Fruit fly (Drosophila melanogaster) whole organism, adult: ENCODE data around the gene bdwf.

Source experiments
- CG11617 ChIP-seq: fragments of 200-800 bp; sonication (Bioruptor generic); optimal IDR thresholded peaks from 2 replicates; lab custom pipeline; 2017; ENCODE audit warnings: mild to moderate bottlenecking, missing biosample characterization, missing genetic modification reagents, missing genetic modification characterization
- CG14711 ChIP-seq: fragments of 200-800 bp; sonication (Bioruptor generic); optimal IDR thresholded peaks from 2 replicates; lab custom pipeline; 2018; ENCODE audit warnings: missing biosample characterization, mild to moderate bottlenecking, missing genetic modification characterization, moderate library complexity
- CG1620 ChIP-seq: fragments of 200-800 bp; sonication (Bioruptor generic); optimal IDR thresholded peaks from 2 replicates; lab custom pipeline; 2016; ENCODE audit warnings: missing biosample characterization, missing genetic modification characterization
- CG33017 ChIP-seq: fragments of 200-800 bp; sonication (Bioruptor generic); optimal IDR thresholded peaks from 2 replicates; lab custom pipeline; 2018; ENCODE audit warnings: missing biosample characterization, mild to moderate bottlenecking, missing genetic modification characterization, moderate library complexity
- CG5204 ChIP-seq: fragments of 200-800 bp; sonication (Bioruptor generic); optimal IDR thresholded peaks from 2 replicates; lab custom pipeline; 2016; ENCODE audit warnings: missing biosample characterization, missing genetic modification characterization
- CG7045 ChIP-seq: fragments of 200-800 bp; sonication (Bioruptor generic); optimal IDR thresholded peaks from 2 replicates; lab custom pipeline; 2017; ENCODE audit warnings: missing biosample characterization, mild to moderate bottlenecking, missing genetic modification characterization
- Clk ChIP-seq: fragments of 200-800 bp; sonication (Bioruptor generic); optimal IDR thresholded peaks from 2 replicates; lab custom pipeline; 2017; ENCODE audit warnings: missing biosample characterization, missing genetic modification characterization
- Crg-1 ChIP-seq: fragments of 200-800 bp; sonication (Bioruptor generic); optimal IDR thresholded peaks from 2 replicates; lab custom pipeline; 2016; ENCODE audit warnings: missing biosample characterization, missing genetic modification characterization
- Hr96 ChIP-seq: fragments of 200-800 bp; sonication (Bioruptor generic); optimal IDR thresholded peaks from 2 replicates; lab custom pipeline; 2016; ENCODE audit warnings: missing biosample characterization, missing genetic modification characterization
- cnc ChIP-seq, 2 experiments: fragments of >200 bp; optimal IDR thresholded peaks; 2 replicates each; lab custom pipeline; 2017
- kay ChIP-seq: fragments of 200-800 bp; sonication (Bioruptor generic); peaks from one replicate; lab custom pipeline; 2016; ENCODE audit warnings: missing biosample characterization, missing genetic modification characterization, borderline replicate concordance
- tj ChIP-seq: fragments of 200-800 bp; sonication (Bioruptor generic); optimal IDR thresholded peaks from 3 replicates; lab custom pipeline; 2017; ENCODE audit warnings: missing biosample characterization, mild to moderate bottlenecking, missing genetic modification characterization, moderate library complexity
- toe ChIP-seq: fragments of 200-800 bp; sonication (Bioruptor generic); optimal IDR thresholded peaks from 2 replicates; lab custom pipeline; 2016; ENCODE audit warnings: missing biosample characterization, missing genetic modification characterization

- TF ChIP-seq Hr96: no peak
- no peak for TF ChIP-seq kay (GFP tag; lab: Kevin White, UChicago)
- TF ChIP-seq CG11617 (GFP tag; lab: Kevin White, UChicago): no peak
- TF ChIP-seq Clk (GFP tag; lab: Kevin White, UChicago): no peak
- TF ChIP-seq CG33017: no peak
- no peak for TF ChIP-seq CG7045 (GFP tag; lab: Kevin White, UChicago)
- TF ChIP-seq cnc (optimal IDR thresholded peaks at IDR 0.05; lab: Kevin White, UChicago): no peak
- no peak for TF ChIP-seq tj (GFP tag; lab: Kevin White, UChicago)
- TF ChIP-seq toe (GFP tag; lab: Kevin White, UChicago): no peak
- no peak for TF ChIP-seq CG5204 (GFP tag; lab: Kevin White, UChicago)
- no peak for TF ChIP-seq Crg-1 (GFP tag; lab: Kevin White, UChicago)
- no peak for TF ChIP-seq CG14711
- no peak for TF ChIP-seq CG1620 (GFP tag; lab: Kevin White, UChicago)
Observed at dm6 chr3R:17056905-17057251, 13.9 kb upstream of the bdwf start.
